Fruit fly (Drosophila melanogaster): Measurements from ENCODE around the gene ND-SGDH.

The ND-SGDH gene

DNA sequence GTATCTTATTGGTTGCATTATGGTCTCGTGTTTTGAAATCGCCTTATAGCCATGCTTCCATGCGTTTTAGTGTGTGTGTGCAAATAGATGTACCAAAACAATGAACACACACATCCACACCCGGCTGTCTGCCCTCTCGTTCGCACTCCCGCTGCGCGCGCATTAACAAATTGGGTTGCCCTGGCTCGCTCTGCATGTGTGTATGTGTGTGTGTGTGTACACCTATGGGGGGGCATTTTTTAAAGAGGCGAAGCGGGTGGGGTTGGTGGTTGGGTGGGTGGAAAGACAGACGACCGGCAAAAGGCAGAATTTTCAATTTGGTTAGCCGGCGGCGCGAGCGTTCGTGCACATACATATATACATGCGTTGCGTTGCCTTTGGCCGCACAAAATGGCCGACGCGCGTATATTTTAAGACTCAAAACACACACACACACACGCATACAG, 14.2 kb downstream of the ND-SGDH start (continued):
- no peak for TF ChIP-seq Hr4 (GFP tag; optimal IDR thresholded peaks at IDR 0.05)
- no peak for TF ChIP-seq Hr38 (GFP tag; optimal IDR thresholded peaks at IDR 0.05)
- no peak for TF ChIP-seq achi (GFP tag; optimal IDR thresholded peaks at IDR 0.05)
- TF ChIP-seq net (GFP tag; optimal IDR thresholded peaks at IDR 0.05) = no peak
- TF ChIP-seq CG3032 (tag; optimal IDR thresholded peaks at IDR 0.05) = no peak
- no peak for TF ChIP-seq esn (GFP tag; optimal IDR thresholded peaks at IDR 0.05)
- no peak for TF ChIP-seq CG8319 (GFP tag; optimal IDR thresholded peaks at IDR 0.05)
- no peak for TF ChIP-seq Sox102F (GFP tag; optimal IDR thresholded peaks at IDR 0.05)
- peak; percentile 45 for TF ChIP-seq Eip78C (GFP tag)
- TF ChIP-seq Met (GFP tag; optimal IDR thresholded peaks at IDR 0.05) = no peak
- peak; percentile 20 for TF ChIP-seq CG34406 (GFP tag; optimal IDR thresholded peaks at IDR 0.05)
- peak; percentile 95 for TF ChIP-seq fkh (GFP tag; optimal IDR thresholded peaks at IDR 0.05)
- TF ChIP-seq Lpt (GFP tag; optimal IDR thresholded peaks at IDR 0.05) = no peak
- no peak for TF ChIP-seq Eip75B (GFP tag; optimal IDR thresholded peaks at IDR 0.05)
- TF ChIP-seq CG8632 (GFP tag; optimal IDR thresholded peaks at IDR 0.05) = no peak
- TF ChIP-seq CG10669 (GFP tag; optimal IDR thresholded peaks at IDR 0.05) = no peak
- TF ChIP-seq Blimp-1 (GFP tag; optimal IDR thresholded peaks at IDR 0.05) = no peak
- no peak for TF ChIP-seq Ets21C (GFP tag; optimal IDR thresholded peaks at IDR 0.05)
- no peak for TF ChIP-seq CG11902 (GFP tag; optimal IDR thresholded peaks at IDR 0.05)
- no peak for TF ChIP-seq salr (GFP tag; optimal IDR thresholded peaks at IDR 0.05)
- TF ChIP-seq CG31627 (GFP tag; optimal IDR thresholded peaks at IDR 0.05) = no peak

DNA sequence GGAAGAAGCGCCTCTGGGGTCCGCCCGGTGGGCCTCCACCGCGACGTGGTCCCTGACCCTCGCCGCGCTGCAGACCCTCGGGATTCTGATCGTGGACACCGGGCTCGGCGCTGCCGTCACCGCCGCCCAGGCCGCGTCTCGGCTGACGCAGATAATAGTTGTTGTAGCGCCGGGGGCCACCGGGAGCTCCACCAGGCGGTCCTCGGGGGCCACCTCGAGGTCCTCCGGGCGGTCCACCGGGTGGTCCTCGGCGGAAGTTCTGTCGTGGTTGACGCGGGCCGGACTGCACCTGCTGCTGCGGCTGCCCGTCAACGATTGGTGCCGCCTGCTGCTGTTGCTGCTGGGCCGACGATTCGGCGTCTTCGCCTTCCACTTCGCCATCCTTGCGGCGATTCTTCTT, 15.5 kb downstream of the ND-SGDH start:
- TF ChIP-seq CG6792 (GFP tag; optimal IDR thresholded peaks at IDR 0.05) (no peak), CG8319 (GFP tag; optimal IDR thresholded peaks at IDR 0.05) (no peak), Sox15 (GFP tag; optimal IDR thresholded peaks at IDR 0.05) (no peak), CG11762 (GFP tag; optimal IDR thresholded peaks at IDR 0.05; ENCODE audit: insufficient read depth) (no peak), fd85E (GFP tag; optimal IDR thresholded peaks at IDR 0.05) (no peak), Smox (GFP tag; optimal IDR thresholded peaks at IDR 0.05) (no peak), fd59A (GFP tag; optimal IDR thresholded peaks at IDR 0.05) (no peak)

- TF ChIP-seq Eip78C (GFP tag) (peak; percentile 20), CG32006 (GFP tag; optimal IDR thresholded peaks at IDR 0.05) (no peak), CG7368 (GFP tag; optimal IDR thresholded peaks at IDR 0.05) (no peak), cyc (GFP tag; optimal IDR thresholded peaks at IDR 0.05) (no peak)
Measured at dm6 chr3L:12119875-12120485, 18.4 kb downstream of the ND-SGDH start, which contains the start of gene CG11560. Gene CG11560, plus strand, starts transcription at chr3L:12120019.

- no peak for TF ChIP-seq Lpt (GFP tag; optimal IDR thresholded peaks at IDR 0.05)
- TF ChIP-seq svp (GFP tag) = peak; percentile 97
- TF ChIP-seq CG1621 (tag; optimal IDR thresholded peaks at IDR 0.05) = no peak
Measured at dm6 chr3L:12118631-12119030, 19.8 kb downstream of the ND-SGDH start.

dm6 chr3L:12118156-12118555, 20.2 kb downstream of the ND-SGDH start, which contains the start of gene ssp:
Gene ssp, plus strand, starts transcription at chr3L:12118257.
- TF ChIP-seq Eip78C (GFP tag) = peak; percentile 46
- no peak for TF ChIP-seq Hr38 (GFP tag; optimal IDR thresholded peaks at IDR 0.05)
- TF ChIP-seq esn (GFP tag; optimal IDR thresholded peaks at IDR 0.05) = peak; percentile 17
- TF ChIP-seq fkh (GFP tag; optimal IDR thresholded peaks at IDR 0.05) = peak; percentile 26

Measured in whole organism, prepupa.